Fruit fly (Drosophila melanogaster): ENCODE data around the gene Tm2.

Gene Tm2

dm6 chr3R:15265406-15266040, 44.5 kb upstream of the Tm2 start, which contains the start of gene ATPsynO (continued):
- TF ChIP-seq Sry-β (GFP tag; optimal IDR thresholded peaks at IDR 0.05): peak; percentile 86
- TF ChIP-seq CG13424 (tag; optimal IDR thresholded peaks at IDR 0.05): peak; percentile 26
- no peak for TF ChIP-seq CG10543 (GFP tag; optimal IDR thresholded peaks at IDR 0.05)

dm6 chr3R:15268426-15268825, 41.6 kb upstream of the Tm2 start, which contains the start of the genes CG14864 and Zip88E:
TSS of gene CG14864 (minus strand) at chr3R:15268538.
TSS of gene Zip88E (plus strand) at chr3R:15268662.
- TF ChIP-seq CG3065 (GFP tag; optimal IDR thresholded peaks at IDR 0.05) (no peak), ash1 (GFP tag; optimal IDR thresholded peaks at IDR 0.05) (no peak), Tbp (GFP tag; optimal IDR thresholded peaks at IDR 0.05) (no peak), CG9797 (GFP tag; optimal IDR thresholded peaks at IDR 0.05) (peak; percentile 77), Spps (tag; optimal IDR thresholded peaks at IDR 0.05) (no peak), Sry-δ (GFP tag; optimal IDR thresholded peaks at IDR 0.05) (peak; percentile 20), Sin3A (optimal IDR thresholded peaks at IDR 0.05) (no peak), Aef1 (GFP tag; IDR thresholded peaks at IDR 0.05) (no peak), eve (GFP tag; optimal IDR thresholded peaks at IDR 0.05) (no peak), ewg (GFP tag; optimal IDR thresholded peaks at IDR 0.05) (no peak), unc-4 (GFP tag; IDR thresholded peaks at IDR 0.05; ENCODE audit: partially characterized antibody) (no peak), oc (tag; optimal IDR thresholded peaks at IDR 0.05) (no peak), zf30C (GFP tag; optimal IDR thresholded peaks at IDR 0.05) (no peak), usp (GFP tag; optimal IDR thresholded peaks at IDR 0.05) (no peak), CG18619 (GFP tag; optimal IDR thresholded peaks at IDR 0.05) (no peak), CG9727 (GFP tag; optimal IDR thresholded peaks at IDR 0.05) (no peak), CG10654 (GFP tag; optimal IDR thresholded peaks at IDR 0.05) (no peak), Myb (GFP tag; optimal IDR thresholded peaks at IDR 0.05) (peak; percentile 95), CG12659 (GFP tag; optimal IDR thresholded peaks at IDR 0.05) (peak; percentile 17), Stat92E (GFP tag; optimal IDR thresholded peaks at IDR 0.05) (no peak), CG10147 (GFP tag; optimal IDR thresholded peaks at IDR 0.05) (no peak), CG3281 (GFP tag; optimal IDR thresholded peaks at IDR 0.05) (no peak), Ptx1 (GFP tag; IDR thresholded peaks at IDR 0.05) (no peak), grn (GFP tag; optimal IDR thresholded peaks at IDR 0.05) (no peak), CG10565 (GFP tag; optimal IDR thresholded peaks at IDR 0.05) (no peak), Dref (GFP tag; IDR thresholded peaks at IDR 0.05) (peak; percentile 39), crp (GFP tag; optimal IDR thresholded peaks at IDR 0.05) (peak in 1 of 2 experiments; percentile 8), Scr (GFP tag; IDR thresholded peaks at IDR 0.05; ENCODE audit: partially characterized antibody) (0 out of 2 replicates have a peak, but pooled peaks have one; percentile 17), CG6791 (GFP tag; IDR thresholded peaks at IDR 0.05; ENCODE audit: partially characterized antibody) (no peak), Ssrp (tag; optimal IDR thresholded peaks at IDR 0.05) (no peak), NFAT (GFP tag; IDR thresholded peaks at IDR 0.05) (no peak), CG8765 (GFP tag; IDR thresholded peaks at IDR 0.05) (no peak), CG4820 (GFP tag; optimal IDR thresholded peaks at IDR 0.05) (no peak), CG15479 (GFP tag; optimal IDR thresholded peaks at IDR 0.05) (no peak), CoRest (tag; optimal IDR thresholded peaks at IDR 0.05) (peak; percentile 9), mld (GFP tag; IDR thresholded peaks at IDR 0.05; ENCODE audit: partially characterized antibody) (no peak), CG1792 (GFP tag; optimal IDR thresholded peaks at IDR 0.05) (no peak), inv (GFP tag; IDR thresholded peaks at IDR 0.05; ENCODE audit: partially characterized antibody) (no peak), Lpt (GFP tag; optimal IDR thresholded peaks at IDR 0.05) (no peak), CG10267 (tag; optimal IDR thresholded peaks at IDR 0.05) (peak; percentile 17), gfzf (GFP tag; optimal IDR thresholded peaks at IDR 0.05) (peak; percentile 87), CG1024 (GFP tag; IDR thresholded peaks at IDR 0.05) (no peak), CG8478 (optimal IDR thresholded peaks at IDR 0.05) (no peak), Med (GFP tag) (peak; percentile 15), CG1603 (tag; optimal IDR thresholded peaks at IDR 0.05) (peak; percentile 17)
